Fruit fly (Drosophila melanogaster): ENCODE measurements around the gene CG7168.

Gene CG7168

DNA sequence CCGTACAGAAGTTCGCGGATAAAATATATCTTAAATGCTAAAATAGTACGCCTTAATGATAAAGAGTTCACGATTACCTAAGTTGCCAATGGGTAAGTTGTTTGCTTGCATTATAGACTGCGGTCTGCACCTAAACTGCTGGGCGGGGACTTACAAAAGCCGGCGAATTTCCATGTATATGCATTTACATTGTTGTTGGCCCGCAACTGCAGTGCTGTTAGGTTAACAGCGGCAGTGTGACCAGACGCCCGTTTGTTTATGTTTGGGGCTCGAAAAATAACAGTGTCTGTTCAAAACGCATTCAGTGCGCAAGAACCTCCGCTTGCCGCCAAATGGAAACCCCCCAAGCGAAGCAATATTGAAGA lies 26.0 kb downstream of the CG7168 start (continued):
- TF ChIP-seq ash1 (GFP tag; optimal IDR thresholded peaks at IDR 0.05) = no peak
- no peak for TF ChIP-seq CG4617 (GFP tag; optimal IDR thresholded peaks at IDR 0.05; ENCODE audit: borderline replicate concordance)
- TF ChIP-seq tap (tag; optimal IDR thresholded peaks at IDR 0.05) = no peak
- TF ChIP-seq BEAF-32 (GFP tag; optimal IDR thresholded peaks at IDR 0.05) = peak; percentile 27
- no peak for TF ChIP-seq NFAT (GFP tag; IDR thresholded peaks at IDR 0.05)
- no peak for TF ChIP-seq CkIIα-i1 (GFP tag; IDR thresholded peaks at IDR 0.05)
- TF ChIP-seq Ravus (GFP tag; IDR thresholded peaks at IDR 0.05) = no peak
- peak; percentile 57 for TF ChIP-seq gfzf (GFP tag; optimal IDR thresholded peaks at IDR 0.05)
- no peak for TF ChIP-seq CG31365 (tag; optimal IDR thresholded peaks at IDR 0.05)
- no peak for TF ChIP-seq Blimp-1 (GFP tag; optimal IDR thresholded peaks at IDR 0.05)
- TF ChIP-seq Hmx (GFP tag; optimal IDR thresholded peaks at IDR 0.05) = no peak
- peak; percentile 60 for TF ChIP-seq Dp (GFP tag; optimal IDR thresholded peaks at IDR 0.05)
- no peak for TF ChIP-seq row (GFP tag; IDR thresholded peaks at IDR 0.05)
- no peak for TF ChIP-seq ham (GFP tag; IDR thresholded peaks at IDR 0.05)
- TF ChIP-seq CG15601 (tag; optimal IDR thresholded peaks at IDR 0.05) = peak; percentile 43
- TF ChIP-seq CG10431 (GFP tag; optimal IDR thresholded peaks at IDR 0.05) = peak; percentile 100
- no peak for TF ChIP-seq CG34376 (GFP tag; optimal IDR thresholded peaks at IDR 0.05)
- TF ChIP-seq CG6175 (GFP tag; IDR thresholded peaks at IDR 0.05) = no peak

DNA sequence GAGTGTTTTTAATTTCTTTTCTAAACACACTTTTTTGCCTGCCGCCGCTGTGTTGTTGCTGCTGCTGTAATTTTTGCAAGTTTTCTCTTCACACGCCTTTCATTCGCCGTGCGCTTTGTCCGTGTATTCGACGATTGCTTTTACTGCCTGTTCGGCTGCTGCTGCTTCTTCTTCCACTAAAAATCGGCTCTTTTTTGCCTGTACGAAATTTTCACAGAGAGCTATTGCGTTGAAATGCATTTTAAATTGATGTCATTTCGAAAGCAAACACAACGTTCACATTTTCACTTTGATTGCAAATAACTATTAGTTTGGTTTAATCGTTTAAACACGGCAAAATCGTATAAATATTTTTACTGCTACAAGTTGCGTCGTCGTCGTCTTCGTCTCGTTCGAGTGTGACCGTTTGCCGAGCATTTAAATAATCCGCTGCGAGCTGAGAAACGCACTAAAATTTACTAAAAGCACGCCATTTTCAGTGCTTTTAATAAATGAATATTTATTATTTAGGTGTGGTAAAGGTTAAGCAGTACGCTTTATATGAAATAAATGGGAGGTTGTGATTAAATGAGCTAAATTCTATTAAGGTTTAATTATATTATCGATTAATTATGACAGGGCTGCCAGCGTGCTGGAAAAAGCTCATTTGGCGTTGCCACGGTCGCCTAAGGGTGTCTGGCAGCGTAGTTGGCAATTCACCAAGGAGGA lies 26.6 kb downstream of the CG7168 start, which contains the start of the genes Ssdp and CG7985:
Gene Ssdp, minus strand, starts transcription at position 419 of the 708 bp plus-strand sequence.
Gene CG7985, plus strand, starts transcription at position 681 of the 708 bp plus-strand sequence.
- TF ChIP-seq Hr3 (GFP tag; optimal IDR thresholded peaks at IDR 0.05) (no peak), Awh (GFP tag; IDR thresholded peaks at IDR 0.05) (no peak), mirr (GFP tag; optimal IDR thresholded peaks at IDR 0.05) (no peak), CG12942 (GFP tag; optimal IDR thresholded peaks at IDR 0.05) (no peak), CG32767 (GFP tag; IDR thresholded peaks at IDR 0.05) (no peak), CG17829 (tag; optimal IDR thresholded peaks at IDR 0.05) (no peak), CG17359 (tag; optimal IDR thresholded peaks at IDR 0.05) (no peak), HLH54F (GFP tag; optimal IDR thresholded peaks at IDR 0.05) (no peak), bcd (GFP tag; optimal IDR thresholded peaks at IDR 0.05) (peak; percentile 26), zfh2 (GFP tag; optimal IDR thresholded peaks at IDR 0.05) (no peak), odd (GFP tag; optimal IDR thresholded peaks at IDR 0.05) (no peak), kni (GFP tag; optimal IDR thresholded peaks at IDR 0.05) (no peak), otp (GFP tag; IDR thresholded peaks at IDR 0.05) (no peak), CG13775 (GFP tag; optimal IDR thresholded peaks at IDR 0.05) (no peak), CG9932 (GFP tag; IDR thresholded peaks at IDR 0.05) (no peak), CG17802 (tag; optimal IDR thresholded peaks at IDR 0.05) (no peak), CG3847 (GFP tag; IDR thresholded peaks at IDR 0.05) (no peak), CG6813 (GFP tag; optimal IDR thresholded peaks at IDR 0.05) (no peak), CG12155 (GFP tag; optimal IDR thresholded peaks at IDR 0.05) (no peak), CG8359 (GFP tag; optimal IDR thresholded peaks at IDR 0.05; ENCODE audit: borderline replicate concordance) (no peak), tap (tag; optimal IDR thresholded peaks at IDR 0.05) (no peak), Mad (GFP tag; optimal IDR thresholded peaks at IDR 0.05) (peak; percentile 9), Ets97D (GFP tag; optimal IDR thresholded peaks at IDR 0.05) (peak; percentile 66), H2.0 (GFP tag; IDR thresholded peaks at IDR 0.05) (no peak), CG2129 (GFP tag; IDR thresholded peaks at IDR 0.05; ENCODE audit: partially characterized antibody) (no peak), CG8281 (tag; optimal IDR thresholded peaks at IDR 0.05) (no peak), Fer2 (tag; optimal IDR thresholded peaks at IDR 0.05) (no peak), CG7372 (GFP tag; IDR thresholded peaks at IDR 0.05) (no peak), sens (GFP tag) (peak; percentile 14), Ravus (GFP tag; IDR thresholded peaks at IDR 0.05) (no peak), psq (GFP tag; optimal IDR thresholded peaks at IDR 0.05) (peak; percentile 92), CG6683 (GFP tag; optimal IDR thresholded peaks at IDR 0.05) (no peak), CG4854 (GFP tag; optimal IDR thresholded peaks at IDR 0.05) (peak; percentile 46), pfk (GFP tag; optimal IDR thresholded peaks at IDR 0.05) (no peak)

Data from whole organism, embryonic.